Fruit fly (Drosophila melanogaster) whole organism, prepupa: ENCODE measurements around the gene Pde9.
A peak's percentile ranks its signal among the peaks of the same experiment; 100 is the strongest.

Experiments used
- CG10631 ChIP-seq: fragments of 200-800 bp; sonication (Bioruptor generic); optimal IDR thresholded peaks from 2 replicates; lab custom pipeline; 2016; ENCODE audit warnings: missing biosample characterization, missing genetic modification characterization
- CG11762 ChIP-seq: fragments of 200-800 bp; sonication (Bioruptor generic); optimal IDR thresholded peaks from 3 replicates; lab custom pipeline; 2016; ENCODE audit warnings: missing biosample characterization, missing genetic modification characterization; ENCODE audit not compliant: insufficient read depth
- CG15336 ChIP-seq: fragments of 200-800 bp; sonication (Bioruptor generic); IDR thresholded peaks from 2 replicates; pipeline ENCODE4 v1.3.6; 2022; ENCODE audit warnings: missing biosample characterization, missing genetic modification characterization
- CG31627 ChIP-seq: fragments of 200-800 bp; sonication (Bioruptor generic); optimal IDR thresholded peaks from 3 replicates; lab custom pipeline; 2016; ENCODE audit warnings: missing biosample characterization, missing genetic modification characterization
- CG34406 ChIP-seq: fragments of 200-800 bp; sonication (Bioruptor generic); optimal IDR thresholded peaks from 3 replicates; lab custom pipeline; 2016; ENCODE audit warnings: missing biosample characterization, missing genetic modification characterization
- CG6163 ChIP-seq: fragments of 200-800 bp; sonication (Bioruptor generic); IDR thresholded peaks from 3 replicates; pipeline ENCODE4 v1.3.6; 2022; ENCODE audit warnings: missing biosample characterization, missing genetic modification characterization
- CG6276 ChIP-seq: fragments of 200-800 bp; sonication (Bioruptor generic); optimal IDR thresholded peaks from 2 replicates; lab custom pipeline; 2017; ENCODE audit warnings: missing biosample characterization, mild to moderate bottlenecking, missing genetic modification characterization
- CG6792 ChIP-seq: fragments of 200-800 bp; sonication (Bioruptor generic); optimal IDR thresholded peaks from 3 replicates; lab custom pipeline; 2016; ENCODE audit warnings: missing biosample characterization, missing genetic modification characterization
- CG6808 ChIP-seq: fragments of 200-800 bp; sonication (Bioruptor generic); optimal IDR thresholded peaks from 3 replicates; lab custom pipeline; 2017; ENCODE audit warnings: missing biosample characterization, missing genetic modification characterization, mild to moderate bottlenecking, moderate library complexity, missing genetic modification reagents
- CG6854 ChIP-seq: fragments of 200-800 bp; sonication (Bioruptor generic); optimal IDR thresholded peaks from 2 replicates; lab custom pipeline; 2017; ENCODE audit warnings: missing biosample characterization, mild to moderate bottlenecking, missing genetic modification characterization
- CG7368 ChIP-seq: fragments of 200-800 bp; sonication (Bioruptor generic); optimal IDR thresholded peaks from 3 replicates; lab custom pipeline; 2016; ENCODE audit warnings: missing biosample characterization, missing genetic modification characterization
- CG8319 ChIP-seq: fragments of 200-800 bp; sonication (Bioruptor generic); optimal IDR thresholded peaks from 3 replicates; lab custom pipeline; 2016; ENCODE audit warnings: missing biosample characterization, missing genetic modification characterization
- Eip75B ChIP-seq: fragments of 200-800 bp; sonication (Bioruptor generic); optimal IDR thresholded peaks from 3 replicates; lab custom pipeline; 2016; ENCODE audit warnings: missing biosample characterization, missing genetic modification characterization
- Eip78C ChIP-seq: fragments of 200-800 bp; sonication (Bioruptor generic); peaks from one replicate; lab custom pipeline; 2016; ENCODE audit warnings: missing biosample characterization, missing genetic modification characterization
- Eip93F ChIP-seq: fragments of 200-800 bp; sonication (Bioruptor generic); optimal IDR thresholded peaks from 2 replicates; lab custom pipeline; 2016; ENCODE audit warnings: missing biosample characterization, mild to moderate bottlenecking, missing genetic modification characterization
- Ets96B ChIP-seq: fragments of 200-800 bp; optimal IDR thresholded peaks from 2 replicates; lab custom pipeline; 2019; ENCODE audit warnings: missing biosample characterization, mild to moderate bottlenecking, missing genetic modification characterization, moderate library complexity
- Hr38 ChIP-seq: sonication (Bioruptor generic); optimal IDR thresholded peaks from 2 replicates; lab custom pipeline; 2016; ENCODE audit warnings: missing biosample characterization, missing genetic modification characterization
- Hr39 ChIP-seq: fragments of 200-800 bp; sonication (Bioruptor generic); optimal IDR thresholded peaks from 2 replicates; lab custom pipeline; 2016; ENCODE audit warnings: missing biosample characterization, missing genetic modification characterization
- Lpt ChIP-seq: fragments of 200-800 bp; sonication (Bioruptor generic); optimal IDR thresholded peaks from 3 replicates; lab custom pipeline; 2016; ENCODE audit warnings: missing biosample characterization, missing genetic modification characterization
- Met ChIP-seq: fragments of 200-800 bp; sonication (Bioruptor generic); optimal IDR thresholded peaks from 3 replicates; lab custom pipeline; 2016; ENCODE audit warnings: missing biosample characterization, missing genetic modification characterization
- Smox ChIP-seq: fragments of 200-800 bp; sonication (Bioruptor generic); optimal IDR thresholded peaks from 3 replicates; lab custom pipeline; 2016; ENCODE audit warnings: missing biosample characterization, missing genetic modification characterization
- Sox102F ChIP-seq: fragments of 200-800 bp; sonication (Bioruptor generic); optimal IDR thresholded peaks from 2 replicates; lab custom pipeline; 2016; ENCODE audit warnings: missing biosample characterization, mild to moderate bottlenecking, missing genetic modification characterization
- achi ChIP-seq: fragments of 200-800 bp; sonication (Bioruptor generic); optimal IDR thresholded peaks from 3 replicates; lab custom pipeline; 2016; ENCODE audit warnings: missing biosample characterization, missing genetic modification characterization
- acj6 ChIP-seq: fragments of 200-800 bp; sonication (Bioruptor generic); optimal IDR thresholded peaks from 3 replicates; lab custom pipeline; 2016; ENCODE audit warnings: missing biosample characterization, missing genetic modification characterization
- cyc ChIP-seq: fragments of 200-800 bp; sonication (Bioruptor generic); optimal IDR thresholded peaks from 3 replicates; lab custom pipeline; 2016; ENCODE audit warnings: missing biosample characterization, missing genetic modification characterization
- dac ChIP-seq: fragments of 200-800 bp; sonication (Bioruptor generic); optimal IDR thresholded peaks from 2 replicates; lab custom pipeline; 2017; ENCODE audit warnings: missing biosample characterization, mild to moderate bottlenecking, missing genetic modification characterization
- esn ChIP-seq: fragments of 200-800 bp; sonication (Bioruptor generic); optimal IDR thresholded peaks from 2 replicates; lab custom pipeline; 2016; ENCODE audit warnings: missing biosample characterization, mild to moderate bottlenecking, missing genetic modification characterization, moderate library complexity
- fd59A ChIP-seq: fragments of 200-800 bp; sonication (Bioruptor generic); optimal IDR thresholded peaks from 2 replicates; lab custom pipeline; 2017; ENCODE audit warnings: missing biosample characterization, mild to moderate bottlenecking, missing genetic modification characterization, missing genetic modification reagents
- fd85E ChIP-seq: fragments of 200-800 bp; sonication (Bioruptor generic); optimal IDR thresholded peaks from 3 replicates; lab custom pipeline; 2016; ENCODE audit warnings: missing biosample characterization, missing genetic modification characterization
- fkh ChIP-seq: fragments of 200-800 bp; sonication (Bioruptor generic); optimal IDR thresholded peaks from 3 replicates; lab custom pipeline; 2017; ENCODE audit warnings: missing biosample characterization, mild to moderate bottlenecking, missing genetic modification characterization, moderate library complexity
- lz ChIP-seq: fragments of 200-800 bp; sonication (Bioruptor generic); optimal IDR thresholded peaks from 3 replicates; lab custom pipeline; 2016; ENCODE audit warnings: missing biosample characterization, missing genetic modification characterization
- net ChIP-seq: fragments of 200-800 bp; sonication (Bioruptor generic); optimal IDR thresholded peaks from 3 replicates; lab custom pipeline; 2016; ENCODE audit warnings: missing biosample characterization, missing genetic modification characterization
- ss ChIP-seq, 2 experiments: fragments of 200-800 bp; sonication (Bioruptor generic); optimal IDR thresholded peaks; 2 replicates in 1 of 2; 3 replicates in 1 of 2; lab custom pipeline; 2017 to 2018; ENCODE audit warnings: mild to moderate bottlenecking in 2 of 2, missing biosample characterization in 2 of 2, missing genetic modification characterization in 2 of 2, moderate library complexity in 1 of 2
- svp ChIP-seq: fragments of 200-800 bp; sonication (Bioruptor generic); peaks from one replicate; lab custom pipeline; 2016; ENCODE audit warnings: missing biosample characterization, missing genetic modification characterization
- topi ChIP-seq: fragments of 200-800 bp; sonication (Bioruptor generic); optimal IDR thresholded peaks from 3 replicates; lab custom pipeline; 2016; ENCODE audit warnings: missing biosample characterization, missing genetic modification characterization
- vri ChIP-seq: fragments of 200-800 bp; sonication (Bioruptor generic); optimal IDR thresholded peaks from 3 replicates; lab custom pipeline; 2016; ENCODE audit warnings: missing biosample characterization, mild to moderate bottlenecking, missing genetic modification characterization

Gene Pde9

dm6 chrX:12896393-12896792, 734 bp downstream of the Pde9 start (continued):
- no peak for TF ChIP-seq CG11762 (GFP tag; lab: Kevin White, UChicago)
- TF ChIP-seq fkh (GFP tag; lab: Kevin White, UChicago), result no peak
- no peak for TF ChIP-seq CG8319 (GFP tag; lab: Kevin White, UChicago)
- no peak for TF ChIP-seq dac (GFP tag; lab: Kevin White, UChicago)
- no peak for TF ChIP-seq Hr38
- peak; percentile 3 for TF ChIP-seq CG34406 (GFP tag; lab: Kevin White, UChicago)
- no peak for TF ChIP-seq net (GFP tag; lab: Kevin White, UChicago)

- TF ChIP-seq CG10631 (no peak), fkh (GFP tag; lab: Kevin White, UChicago) (no peak), esn (GFP tag; lab: Kevin White, UChicago) (peak; percentile 45), Hr39 (peak; percentile 23), CG6808 (peak; percentile 23), Eip93F (GFP tag; lab: Kevin White, UChicago) (peak; percentile 42), Smox (GFP tag; lab: Kevin White, UChicago) (peak; percentile 24), achi (GFP tag; lab: Kevin White, UChicago) (no peak), CG6163 (peak; percentile 34; the same call in 1 of the 3 replicates), ss (GFP tag; optimal IDR thresholded peaks at IDR 0.05; lab: Kevin White, UChicago) (peak; percentile 24 to 47), CG7368 (GFP tag; lab: Kevin White, UChicago) (no peak), CG31627 (GFP tag; lab: Kevin White, UChicago) (peak; percentile 32), topi (GFP tag; lab: Kevin White, UChicago) (peak; percentile 41), fd85E (GFP tag; lab: Kevin White, UChicago) (no peak), Eip75B (no peak), vri (GFP tag; lab: Kevin White, UChicago) (peak; percentile 35), acj6 (GFP tag; lab: Kevin White, UChicago) (peak; percentile 8), CG6854 (GFP tag; lab: Kevin White, UChicago) (peak; percentile 14), CG34406 (GFP tag; lab: Kevin White, UChicago) (peak; percentile 5), Sox102F (peak; percentile 25), fd59A (GFP tag; lab: Kevin White, UChicago) (no peak), Eip78C (peak; percentile 77), cyc (GFP tag; lab: Kevin White, UChicago) (peak; percentile 24), Met (GFP tag; lab: Kevin White, UChicago) (peak; percentile 42), CG6792 (GFP tag; lab: Kevin White, UChicago) (no peak), svp (GFP tag; lab: Kevin White, UChicago) (peak; percentile 83), CG15336 (0 out of 2 replicates have a peak, but pooled peaks have one; percentile 8), CG6276 (peak; percentile 18), lz (GFP tag; lab: Kevin White, UChicago) (peak; percentile 29)
- TF ChIP-seq, all 60 proteins: peak for 21
These were observed 1.9 kb downstream of the Pde9 start for dm6 chrX:12895114-12895723.

dm6 chrX:12893969-12894368, 3.2 kb downstream of the Pde9 start:
- TF ChIP-seq Lpt (GFP tag; lab: Kevin White, UChicago) (no peak), svp (GFP tag; lab: Kevin White, UChicago) (peak; percentile 60), CG6792 (GFP tag; lab: Kevin White, UChicago) (no peak), cyc (GFP tag; lab: Kevin White, UChicago) (no peak), topi (GFP tag; lab: Kevin White, UChicago) (no peak), Ets96B (tag; lab: Kevin White, UChicago) (no peak), CG11762 (GFP tag; lab: Kevin White, UChicago) (no peak)
